Fruit fly (Drosophila melanogaster) whole organism, embryonic: ENCODE data around the gene CG8765.

Experiments
- Asciz ChIP-seq: fragments of 200-800 bp; sonication (Bioruptor generic); optimal IDR thresholded peaks from 2 replicates; lab custom pipeline; 2017; ENCODE audit warnings: missing biosample characterization, mild to moderate bottlenecking, missing genetic modification characterization, missing genetic modification reagents
- B-H1 ChIP-seq: fragments of 200-800 bp; sonication (Bioruptor generic); IDR thresholded peaks from 3 replicates; pipeline ENCODE4 v1.3.6; 2022; ENCODE audit warnings: missing biosample characterization, missing genetic modification characterization
- BtbVII ChIP-seq: fragments of 200-800 bp; sonication (Bioruptor generic); optimal IDR thresholded peaks from 3 replicates; lab custom pipeline; 2017; ENCODE audit warnings: missing biosample characterization, mild to moderate bottlenecking, missing genetic modification characterization
- C15 ChIP-seq: fragments of 200-800 bp; sonication (Bioruptor generic); IDR thresholded peaks from 3 replicates; pipeline ENCODE4 v1.3.6; 2022; ENCODE audit warnings: missing biosample characterization, missing genetic modification characterization
- CG1024 ChIP-seq: fragments of 200-800 bp; sonication (Bioruptor generic); IDR thresholded peaks from 2 replicates; pipeline ENCODE4 v1.3.6; 2022; ENCODE audit warnings: missing biosample characterization, missing genetic modification characterization
- CG10267 ChIP-seq: fragments of 200-800 bp; sonication (Bioruptor generic); optimal IDR thresholded peaks from 2 replicates; lab custom pipeline; 2018; ENCODE audit warnings: missing biosample characterization, mild to moderate bottlenecking, missing genetic modification characterization, moderate library complexity
- CG10959 ChIP-seq: fragments of 200-800 bp; sonication (Bioruptor generic); IDR thresholded peaks from 2 replicates; pipeline ENCODE4 v1.3.6; 2022; ENCODE audit warnings: missing biosample characterization, missing genetic modification characterization
- CG10979 ChIP-seq: fragments of 200-800 bp; sonication (Bioruptor generic); optimal IDR thresholded peaks from 2 replicates; lab custom pipeline; 2018; ENCODE audit warnings: missing biosample characterization, mild to moderate bottlenecking, missing genetic modification characterization, moderate library complexity
- CG11560 ChIP-seq: fragments of 200-800 bp; sonication (Bioruptor generic); IDR thresholded peaks from 3 replicates; pipeline ENCODE4 v1.3.6; 2022; ENCODE audit warnings: missing biosample characterization, missing genetic modification characterization
- CG12299 ChIP-seq: fragments of 200-800 bp; sonication (Bioruptor generic); optimal IDR thresholded peaks from 2 replicates; lab custom pipeline; 2018; ENCODE audit warnings: missing biosample characterization, mild to moderate bottlenecking, missing genetic modification characterization
- CG13424 ChIP-seq: fragments of 200-800 bp; sonication (Bioruptor generic); optimal IDR thresholded peaks from 2 replicates; lab custom pipeline; 2019; ENCODE audit warnings: missing biosample characterization, mild to moderate bottlenecking, missing genetic modification characterization, moderate library complexity
- CG14667 ChIP-seq: fragments of 200-800 bp; sonication (Bioruptor generic); IDR thresholded peaks from 2 replicates; pipeline ENCODE4 v1.3.6; 2022; ENCODE audit warnings: missing biosample characterization, missing genetic modification characterization
- CG17361 ChIP-seq: fragments of 200-800 bp; sonication (Bioruptor generic); IDR thresholded peaks from 3 replicates; pipeline ENCODE4 v1.3.6; 2022; ENCODE audit warnings: missing biosample characterization, missing genetic modification characterization
- CG17612 ChIP-seq: fragments of 200-800 bp; sonication (Bioruptor generic); IDR thresholded peaks from 2 replicates; pipeline ENCODE4 v1.3.6; 2022; ENCODE audit warnings: missing biosample characterization, missing genetic modification characterization
- CG30403 ChIP-seq: fragments of 200-800 bp; sonication (Bioruptor generic); optimal IDR thresholded peaks from 3 replicates; lab custom pipeline; 2016; ENCODE audit warnings: missing biosample characterization, missing genetic modification characterization
- CG3163 ChIP-seq: fragments of 200-800 bp; sonication (Bioruptor generic); optimal IDR thresholded peaks from 3 replicates; lab custom pipeline; 2016; ENCODE audit warnings: missing biosample characterization, missing genetic modification characterization
- CG34224 ChIP-seq: fragments of 200-800 bp; sonication (Bioruptor generic); IDR thresholded peaks from 3 replicates; pipeline ENCODE4 v1.3.6; 2022; ENCODE audit warnings: missing biosample characterization, missing genetic modification characterization; ENCODE audit not compliant: partially characterized antibody
- CG34376 ChIP-seq: fragments of 200-800 bp; sonication (Bioruptor generic); optimal IDR thresholded peaks from 2 replicates; lab custom pipeline; 2018; ENCODE audit warnings: missing biosample characterization, mild to moderate bottlenecking, missing genetic modification characterization
- CG6654 ChIP-seq: fragments of 200-800 bp; sonication (Bioruptor generic); optimal IDR thresholded peaks from 2 replicates; lab custom pipeline; 2017; ENCODE audit warnings: missing biosample characterization, mild to moderate bottlenecking, missing genetic modification characterization
- CG6683 ChIP-seq: fragments of 200-800 bp; sonication (Bioruptor generic); optimal IDR thresholded peaks from 2 replicates; lab custom pipeline; 2017; ENCODE audit warnings: missing biosample characterization, mild to moderate bottlenecking, missing genetic modification characterization, missing genetic modification reagents
- CG6765 ChIP-seq: fragments of 200-800 bp; sonication (Bioruptor generic); optimal IDR thresholded peaks from 3 replicates; lab custom pipeline; 2017; ENCODE audit warnings: missing biosample characterization, mild to moderate bottlenecking, missing genetic modification characterization
- CG6813 ChIP-seq: fragments of 200-800 bp; sonication (Bioruptor generic); optimal IDR thresholded peaks from 2 replicates; lab custom pipeline; 2017; ENCODE audit warnings: missing biosample characterization, missing genetic modification characterization, mild to moderate bottlenecking, moderate library complexity, missing genetic modification reagents
- CG6854 ChIP-seq: fragments of 200-800 bp; sonication (Bioruptor generic); optimal IDR thresholded peaks from 3 replicates; lab custom pipeline; 2017; ENCODE audit warnings: missing biosample characterization, mild to moderate bottlenecking, missing genetic modification characterization
- CG7745 ChIP-seq: fragments of 200-800 bp; sonication (Bioruptor generic); optimal IDR thresholded peaks from 2 replicates; lab custom pipeline; 2018; ENCODE audit warnings: missing biosample characterization, mild to moderate bottlenecking, missing genetic modification characterization, moderate library complexity
- CG9609 ChIP-seq: fragments of 200-800 bp; sonication (Bioruptor generic); optimal IDR thresholded peaks from 3 replicates; lab custom pipeline; 2016; ENCODE audit warnings: missing biosample characterization, missing genetic modification characterization
- HHEX ChIP-seq: fragments of 200-800 bp; sonication (Bioruptor generic); optimal IDR thresholded peaks from 3 replicates; lab custom pipeline; 2017; ENCODE audit warnings: missing biosample characterization, mild to moderate bottlenecking, missing genetic modification characterization, missing genetic modification reagents
- Hmr ChIP-seq: fragments of 200-800 bp; sonication (Bioruptor generic); optimal IDR thresholded peaks from 3 replicates; lab custom pipeline; 2017; ENCODE audit warnings: mild to moderate bottlenecking, missing biosample characterization, missing genetic modification reagents, missing genetic modification characterization
- Med ChIP-seq: fragments of 200-800 bp; sonication (Bioruptor generic); peaks from one replicate; lab custom pipeline; 2016; ENCODE audit warnings: missing biosample characterization, missing genetic modification characterization, mild to moderate bottlenecking, inconsistent platforms, moderate library complexity
- Oli ChIP-seq: fragments of 200-800 bp; sonication (Bioruptor generic); optimal IDR thresholded peaks from 2 replicates; lab custom pipeline; 2018; ENCODE audit warnings: missing biosample characterization, mild to moderate bottlenecking, missing genetic modification characterization, moderate library complexity
- Opbp ChIP-seq: fragments of 200-800 bp; sonication (Bioruptor generic); IDR thresholded peaks from 3 replicates; pipeline ENCODE4 v1.3.6; 2022; ENCODE audit warnings: missing biosample characterization, missing genetic modification characterization; ENCODE audit not compliant: partially characterized antibody
- Scr ChIP-seq: fragments of 200-800 bp; sonication (Bioruptor generic); IDR thresholded peaks from 2 replicates; pipeline ENCODE4 v1.3.6; 2022; ENCODE audit warnings: missing biosample characterization, missing genetic modification characterization; ENCODE audit not compliant: partially characterized antibody
- ash1 ChIP-seq: fragments of 200-800 bp; sonication (Bioruptor generic); optimal IDR thresholded peaks from 2 replicates; lab custom pipeline; 2018; ENCODE audit warnings: missing biosample characterization, mild to moderate bottlenecking, missing genetic modification characterization
- bowl ChIP-seq: fragments of 200-800 bp; sonication (Bioruptor generic); IDR thresholded peaks from 2 replicates; pipeline ENCODE4 v1.3.6; 2022; ENCODE audit warnings: missing biosample characterization, missing genetic modification characterization
- cas ChIP-seq: fragments of 200-800 bp; sonication (Bioruptor generic); IDR thresholded peaks from 2 replicates; pipeline ENCODE4 v1.3.6; 2022; ENCODE audit warnings: missing biosample characterization, missing genetic modification characterization
- chinmo ChIP-seq: fragments of 200-800 bp; sonication (Bioruptor generic); IDR thresholded peaks from 4 replicates; pipeline ENCODE4 v1.3.6; 2022; ENCODE audit warnings: missing biosample characterization, missing genetic modification characterization; ENCODE audit not compliant: partially characterized antibody
- disco-r ChIP-seq: fragments of 200-800 bp; sonication (Bioruptor generic); optimal IDR thresholded peaks from 2 replicates; lab custom pipeline; 2016; ENCODE audit warnings: missing biosample characterization, missing genetic modification characterization
- gcm2 ChIP-seq: fragments of 200-800 bp; sonication (Bioruptor generic); optimal IDR thresholded peaks from 2 replicates; lab custom pipeline; 2016; ENCODE audit warnings: missing biosample characterization, missing genetic modification characterization
- grn ChIP-seq: fragments of 200-800 bp; sonication (Bioruptor generic); optimal IDR thresholded peaks from 3 replicates; lab custom pipeline; 2017; ENCODE audit warnings: missing biosample characterization, missing genetic modification characterization
- gsb ChIP-seq: fragments of 200-800 bp; sonication (Bioruptor generic); IDR thresholded peaks from 2 replicates; pipeline ENCODE4 v1.3.6; 2022; ENCODE audit warnings: missing biosample characterization, missing genetic modification characterization
- hb ChIP-seq: fragments of 200-800 bp; sonication (Bioruptor generic); IDR thresholded peaks from 3 replicates; pipeline ENCODE4 v1.3.6; 2022; ENCODE audit warnings: missing biosample characterization, missing genetic modification characterization; ENCODE audit not compliant: partially characterized antibody
- hbn ChIP-seq: fragments of 200-800 bp; sonication (Bioruptor generic); IDR thresholded peaks from 2 replicates; pipeline ENCODE4 v1.3.6; 2022; ENCODE audit warnings: missing biosample characterization, missing genetic modification characterization; ENCODE audit not compliant: partially characterized antibody
- ind ChIP-seq: fragments of 200-800 bp; sonication (Bioruptor generic); optimal IDR thresholded peaks from 3 replicates; lab custom pipeline; 2016; ENCODE audit warnings: missing biosample characterization, missing genetic modification characterization
- insv ChIP-seq, 2 experiments: fragments of 200-800 bp; sonication (Bioruptor generic); optimal IDR thresholded peaks; 3 replicates each; lab custom pipeline; 2016 to 2018; ENCODE audit warnings: missing biosample characterization in 2 of 2, missing genetic modification characterization in 2 of 2
- mam ChIP-seq: fragments of 200-800 bp; sonication (Bioruptor generic); optimal IDR thresholded peaks from 3 replicates; lab custom pipeline; 2016; ENCODE audit warnings: missing biosample characterization, missing genetic modification characterization
- nau ChIP-seq: fragments of 200-800 bp; sonication (Bioruptor generic); optimal IDR thresholded peaks from 3 replicates; lab custom pipeline; 2017; ENCODE audit warnings: missing biosample characterization, mild to moderate bottlenecking, missing genetic modification characterization, missing genetic modification reagents
- psq ChIP-seq: fragments of 200-800 bp; sonication (Bioruptor generic); optimal IDR thresholded peaks from 2 replicates; lab custom pipeline; 2017; ENCODE audit warnings: missing biosample characterization, missing genetic modification characterization
- repo ChIP-seq: fragments of 200-800 bp; sonication (Bioruptor generic); optimal IDR thresholded peaks from 2 replicates; lab custom pipeline; 2016; ENCODE audit warnings: missing biosample characterization, missing genetic modification characterization
- sima ChIP-seq: fragments of 200-800 bp; sonication (Bioruptor generic); optimal IDR thresholded peaks from 2 replicates; lab custom pipeline; 2016; ENCODE audit warnings: missing biosample characterization, missing genetic modification characterization
- vvl ChIP-seq: fragments of 200-800 bp; sonication (Bioruptor generic); IDR thresholded peaks from 2 replicates; pipeline ENCODE4 v1.3.6; 2022; ENCODE audit warnings: missing biosample characterization, missing genetic modification characterization
- z ChIP-seq: fragments of 200-800 bp; sonication (Bioruptor generic); IDR thresholded peaks from 3 replicates; pipeline ENCODE4 v1.3.6; 2022; ENCODE audit warnings: missing biosample characterization, missing genetic modification characterization
- zen2 ChIP-seq: fragments of 200-800 bp; sonication (Bioruptor generic); IDR thresholded peaks from 3 replicates; pipeline ENCODE4 v1.3.6; 2022; ENCODE audit warnings: missing biosample characterization, missing genetic modification characterization; ENCODE audit not compliant: partially characterized antibody

CG8765 gene

DNA sequence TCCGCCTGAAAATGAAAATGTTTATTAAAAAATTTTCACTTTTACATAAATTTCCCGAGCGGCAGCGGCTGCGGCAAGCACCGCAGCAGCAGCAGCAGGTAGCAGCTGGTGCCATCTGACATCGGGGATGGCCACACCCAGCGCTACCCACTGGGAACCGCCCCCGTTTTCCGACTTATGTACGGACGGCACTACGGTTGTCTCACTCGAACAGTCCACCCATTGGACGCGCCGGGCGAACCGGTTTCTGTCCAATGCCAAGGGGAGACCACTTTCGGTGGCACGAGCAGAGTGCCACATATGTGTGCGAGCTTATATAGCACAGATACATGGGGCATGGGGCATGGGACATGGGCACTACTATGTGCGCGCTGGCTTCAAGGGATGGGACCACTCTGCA lies 4.3 kb downstream of the CG8765 start (continued):
- TF ChIP-seq hb (GFP tag; lab: Robert Waterston, UW) = no peak
- no peak for TF ChIP-seq CG10979
- TF ChIP-seq CG6765 = no peak
- no peak for TF ChIP-seq disco-r (GFP tag; lab: Kevin White, UChicago)
- TF ChIP-seq CG6683 (GFP tag; lab: Kevin White, UChicago) = no peak
- no peak for TF ChIP-seq B-H1 (GFP tag; lab: Robert Waterston, UW)
- TF ChIP-seq ash1 (GFP tag; lab: Kevin White, UChicago) = no peak
- TF ChIP-seq CG9609 (GFP tag; lab: Kevin White, UChicago) = no peak
- TF ChIP-seq CG1024 = no peak
- no peak for TF ChIP-seq CG34224
- no peak for TF ChIP-seq Asciz (GFP tag; lab: Kevin White, UChicago)
- no peak for TF ChIP-seq CG6854
- TF ChIP-seq CG14667 (GFP tag; lab: Robert Waterston, UW) = no peak
- TF ChIP-seq C15 (GFP tag; lab: Robert Waterston, UW) = no peak
- no peak for TF ChIP-seq CG11560
- TF ChIP-seq bowl = no peak
- TF ChIP-seq vvl = 0 out of 2 replicates have a peak, but pooled peaks have one; percentile 12
- TF ChIP-seq CG3163 (GFP tag; lab: Kevin White, UChicago) = no peak
- TF ChIP-seq cas (GFP tag; lab: Robert Waterston, UW) = no peak
- no peak for TF ChIP-seq CG17612 (GFP tag; lab: Robert Waterston, UW)
- no peak for TF ChIP-seq psq (GFP tag; lab: Kevin White, UChicago)
- no peak for TF ChIP-seq nau (GFP tag; lab: Kevin White, UChicago)
- no peak for TF ChIP-seq CG7745 (tag; lab: Kevin White, UChicago)
- TF ChIP-seq Hmr (GFP tag; lab: Kevin White, UChicago) = no peak
- TF ChIP-seq Opbp (GFP tag; lab: Robert Waterston, UW) = peak; percentile 23; the same call in 1 of the 3 replicates
- no peak for TF ChIP-seq repo (GFP tag; lab: Kevin White, UChicago)
- TF ChIP-seq ind (GFP tag; lab: Kevin White, UChicago) = no peak
- peak; percentile 4 for TF ChIP-seq Med
- no peak for TF ChIP-seq Oli
- TF ChIP-seq CG10267 (tag; lab: Kevin White, UChicago) = no peak
- TF ChIP-seq CG30403 = no peak
- no peak for TF ChIP-seq CG17361 (GFP tag; lab: Robert Waterston, UW)
- no peak for TF ChIP-seq BtbVII (GFP tag; lab: Kevin White, UChicago)
- no peak for TF ChIP-seq insv (GFP tag; optimal IDR thresholded peaks at IDR 0.05; lab: Kevin White, UChicago)
- TF ChIP-seq CG6813 (GFP tag; lab: Kevin White, UChicago) = no peak
- TF ChIP-seq hbn = 0 out of 2 replicates have a peak, but pooled peaks have one; percentile 21
- no peak for TF ChIP-seq Scr (GFP tag; lab: Robert Waterston, UW)
- TF ChIP-seq mam = no peak
- no peak for TF ChIP-seq z
- no peak for TF ChIP-seq CG12299
- no peak for TF ChIP-seq HHEX (GFP tag; lab: Kevin White, UChicago)
- no peak for TF ChIP-seq gsb (GFP tag; lab: Robert Waterston, UW)
- no peak for TF ChIP-seq CG13424
- no peak for TF ChIP-seq gcm2
- TF ChIP-seq CG10959 = no peak
- no peak for TF ChIP-seq sima (GFP tag; lab: Kevin White, UChicago)
- peak; percentile 63; the same call in 2 of the 3 replicates for TF ChIP-seq zen2 (GFP tag; lab: Robert Waterston, UW)
- TF ChIP-seq CG34376 (GFP tag; lab: Kevin White, UChicago) = no peak
- peak; percentile 79; the same call in 1 of the 4 replicates for TF ChIP-seq chinmo (GFP tag; lab: Robert Waterston, UW)
- TF ChIP-seq CG6654 (GFP tag; lab: Kevin White, UChicago) = no peak
- no peak for TF ChIP-seq grn (GFP tag; lab: Kevin White, UChicago)
